Fruit fly (Drosophila melanogaster) whole organism, adult: Measurements from ENCODE around the gene CG15385.

Source experiments
- CG11617 ChIP-seq: fragments of 200-800 bp; sonication (Bioruptor generic); optimal IDR thresholded peaks from 2 replicates; lab custom pipeline; 2017; ENCODE audit warnings: mild to moderate bottlenecking, missing biosample characterization, missing genetic modification reagents, missing genetic modification characterization
- CG12768 ChIP-seq: fragments of 200-800 bp; sonication (Bioruptor generic); optimal IDR thresholded peaks from 2 replicates; lab custom pipeline; 2017; ENCODE audit warnings: missing biosample characterization, missing genetic modification characterization, mild to moderate bottlenecking, moderate library complexity, missing genetic modification reagents
- CG14711 ChIP-seq: fragments of 200-800 bp; sonication (Bioruptor generic); optimal IDR thresholded peaks from 2 replicates; lab custom pipeline; 2018; ENCODE audit warnings: missing biosample characterization, mild to moderate bottlenecking, missing genetic modification characterization, moderate library complexity
- CG1620 ChIP-seq: fragments of 200-800 bp; sonication (Bioruptor generic); optimal IDR thresholded peaks from 2 replicates; lab custom pipeline; 2016; ENCODE audit warnings: missing biosample characterization, missing genetic modification characterization
- CG33017 ChIP-seq: fragments of 200-800 bp; sonication (Bioruptor generic); optimal IDR thresholded peaks from 2 replicates; lab custom pipeline; 2018; ENCODE audit warnings: missing biosample characterization, mild to moderate bottlenecking, missing genetic modification characterization, moderate library complexity
- CG5204 ChIP-seq: fragments of 200-800 bp; sonication (Bioruptor generic); optimal IDR thresholded peaks from 2 replicates; lab custom pipeline; 2016; ENCODE audit warnings: missing biosample characterization, missing genetic modification characterization
- CG7045 ChIP-seq: fragments of 200-800 bp; sonication (Bioruptor generic); optimal IDR thresholded peaks from 2 replicates; lab custom pipeline; 2017; ENCODE audit warnings: missing biosample characterization, mild to moderate bottlenecking, missing genetic modification characterization
- CG7101 ChIP-seq: fragments of 200-800 bp; sonication (Bioruptor generic); optimal IDR thresholded peaks from 2 replicates; lab custom pipeline; 2018; ENCODE audit warnings: missing biosample characterization, mild to moderate bottlenecking, missing genetic modification characterization, moderate library complexity
- Clk ChIP-seq: fragments of 200-800 bp; sonication (Bioruptor generic); optimal IDR thresholded peaks from 2 replicates; lab custom pipeline; 2017; ENCODE audit warnings: missing biosample characterization, missing genetic modification characterization
- Crg-1 ChIP-seq: fragments of 200-800 bp; sonication (Bioruptor generic); optimal IDR thresholded peaks from 2 replicates; lab custom pipeline; 2016; ENCODE audit warnings: missing biosample characterization, missing genetic modification characterization
- Hr96 ChIP-seq: fragments of 200-800 bp; sonication (Bioruptor generic); optimal IDR thresholded peaks from 2 replicates; lab custom pipeline; 2016; ENCODE audit warnings: missing biosample characterization, missing genetic modification characterization
- Mnt ChIP-seq: fragments of 200-800 bp; sonication (Bioruptor generic); optimal IDR thresholded peaks from 2 replicates; lab custom pipeline; 2016; ENCODE audit warnings: missing biosample characterization, mild to moderate bottlenecking, missing genetic modification characterization
- bab1 ChIP-seq: fragments of 200-800 bp; sonication (Bioruptor generic); optimal IDR thresholded peaks from 3 replicates; lab custom pipeline; 2019; ENCODE audit warnings: missing biosample characterization, mild to moderate bottlenecking, missing genetic modification characterization, moderate library complexity
- cic ChIP-seq: fragments of 200-800 bp; sonication (Bioruptor generic); optimal IDR thresholded peaks from 2 replicates; lab custom pipeline; 2017; ENCODE audit warnings: missing biosample characterization, mild to moderate bottlenecking, missing genetic modification characterization, moderate library complexity
- cnc ChIP-seq, 2 experiments: fragments of >200 bp; optimal IDR thresholded peaks; 2 replicates each; lab custom pipeline; 2017
- kay ChIP-seq: fragments of 200-800 bp; sonication (Bioruptor generic); peaks from one replicate; lab custom pipeline; 2016; ENCODE audit warnings: missing biosample characterization, missing genetic modification characterization, borderline replicate concordance
- ovo ChIP-seq: fragments of 200-800 bp; sonication (Bioruptor generic); optimal IDR thresholded peaks from 2 replicates; lab custom pipeline; 2016; ENCODE audit warnings: missing biosample characterization, missing genetic modification characterization
- pad ChIP-seq: fragments of 200-800 bp; sonication (Bioruptor generic); optimal IDR thresholded peaks from 3 replicates; lab custom pipeline; 2017; ENCODE audit warnings: missing biosample characterization, missing genetic modification characterization, mild to moderate bottlenecking, moderate library complexity, missing genetic modification reagents
- tj ChIP-seq: fragments of 200-800 bp; sonication (Bioruptor generic); optimal IDR thresholded peaks from 3 replicates; lab custom pipeline; 2017; ENCODE audit warnings: missing biosample characterization, mild to moderate bottlenecking, missing genetic modification characterization, moderate library complexity
- toe ChIP-seq: fragments of 200-800 bp; sonication (Bioruptor generic); optimal IDR thresholded peaks from 2 replicates; lab custom pipeline; 2016; ENCODE audit warnings: missing biosample characterization, missing genetic modification characterization

CG15385 gene

DNA sequence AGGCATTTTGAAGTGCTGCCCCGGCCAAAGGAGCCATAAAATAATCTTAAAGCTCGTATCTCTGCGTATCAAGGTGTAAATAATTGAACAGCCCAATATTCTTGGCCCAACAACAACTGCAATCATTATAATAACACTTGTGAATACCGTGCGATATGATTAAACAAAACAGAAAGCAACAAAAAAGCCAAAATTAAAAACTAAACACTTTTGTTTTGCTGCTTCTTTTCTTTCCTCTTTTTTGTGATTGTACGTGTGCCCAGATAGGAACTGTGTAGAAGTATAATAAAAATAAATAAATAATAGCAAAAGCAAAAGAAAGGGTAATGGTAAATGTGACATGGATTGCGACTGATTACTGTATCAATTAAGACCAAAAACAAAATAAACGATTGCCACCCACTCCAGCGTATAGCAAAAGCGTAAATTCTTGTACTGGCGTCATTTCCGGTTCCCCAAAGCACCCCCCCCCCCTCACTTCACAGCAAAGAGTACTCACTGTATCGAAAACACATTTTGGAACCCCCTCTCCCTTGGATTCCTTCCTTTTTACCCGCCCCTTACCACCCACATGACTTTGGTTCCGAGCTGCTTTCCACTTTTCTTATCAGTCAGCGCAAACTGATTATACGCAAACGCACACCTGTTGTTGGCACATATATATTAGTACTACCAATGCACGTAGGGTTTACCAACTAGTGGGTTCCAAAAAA lies 40.8 kb downstream of the CG15385 start:
- TF ChIP-seq CG7045 (GFP tag; lab: Kevin White, UChicago) (no peak), CG12768 (peak; percentile 16), cic (GFP tag; lab: Kevin White, UChicago) (peak; percentile 93), CG7101 (tag; lab: Kevin White, UChicago) (peak; percentile 29), Mnt (GFP tag; lab: Kevin White, UChicago) (peak; percentile 39), kay (peak; percentile 70), cnc (optimal IDR thresholded peaks at IDR 0.05; lab: Kevin White, UChicago) (no peak), tj (GFP tag; lab: Kevin White, UChicago) (peak; percentile 42), CG11617 (GFP tag; lab: Kevin White, UChicago) (peak; percentile 35), CG33017 (tag; lab: Kevin White, UChicago) (no peak), ovo (peak; percentile 27)

DNA sequence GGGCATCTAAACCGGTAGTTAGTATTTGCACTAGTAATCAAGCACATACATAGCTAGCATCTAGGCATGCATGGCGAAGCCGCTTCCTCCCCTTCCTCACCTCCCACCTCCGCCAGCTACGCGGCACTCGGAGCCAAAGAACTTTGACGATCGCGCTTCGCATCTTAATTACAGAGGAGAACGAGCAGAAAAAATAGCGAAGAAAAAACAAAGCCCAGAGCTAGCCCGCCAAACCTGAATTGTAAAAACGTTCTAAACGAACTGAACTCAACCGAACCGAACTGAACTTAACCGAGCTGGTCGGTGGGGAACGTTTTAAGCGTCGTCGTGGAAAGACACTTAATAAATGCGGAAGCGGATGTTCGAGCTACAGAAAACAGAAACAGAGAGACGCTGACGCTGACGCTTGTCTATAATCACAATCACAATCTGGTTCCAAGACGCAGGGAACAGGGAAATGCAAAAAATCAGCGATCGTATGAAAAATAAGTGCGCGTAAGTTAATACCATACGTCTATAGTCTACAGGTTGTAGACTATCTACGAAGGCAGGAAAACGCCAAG lies 43.4 kb downstream of the CG15385 start:
- TF ChIP-seq CG1620 (GFP tag; lab: Kevin White, UChicago) (no peak), ovo (peak; percentile 32), kay (peak; percentile 34), cic (GFP tag; lab: Kevin White, UChicago) (peak; percentile 35)

DNA sequence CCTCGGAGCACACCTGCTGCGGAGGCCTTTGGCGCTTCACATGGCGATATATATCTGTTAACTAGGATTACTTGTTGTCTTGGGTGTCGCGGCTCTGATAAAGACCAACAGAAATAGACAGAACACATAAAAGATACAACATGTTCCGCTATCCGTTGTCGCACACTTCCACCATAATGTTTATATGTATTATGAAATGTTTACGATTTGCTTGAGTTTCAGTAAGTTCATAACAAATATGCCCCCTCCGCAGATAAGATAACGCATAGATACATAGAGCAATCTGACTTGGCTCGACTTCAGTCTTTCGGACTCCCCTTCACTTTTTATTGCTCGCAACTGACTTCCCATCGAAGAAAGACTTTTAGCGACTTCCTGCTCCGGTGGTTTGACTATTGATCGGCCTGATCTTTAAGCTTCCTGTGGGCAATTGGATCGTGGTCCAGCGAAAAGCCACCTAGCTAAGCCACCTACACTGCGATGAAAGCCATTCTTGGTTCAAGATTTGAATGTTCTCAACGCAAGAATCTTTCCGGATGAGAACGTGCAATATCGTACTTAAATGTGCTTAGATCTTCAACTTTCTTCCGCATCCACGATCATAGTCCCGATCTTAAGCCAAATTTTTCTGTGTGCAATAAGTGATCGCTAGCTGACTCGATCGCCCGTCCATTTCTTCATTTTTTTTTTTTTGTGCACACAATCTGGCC lies 44.0 kb downstream of the CG15385 start:
- TF ChIP-seq Crg-1 (GFP tag; lab: Kevin White, UChicago) = no peak
- TF ChIP-seq Clk (GFP tag; lab: Kevin White, UChicago) = no peak
- TF ChIP-seq CG5204 (GFP tag; lab: Kevin White, UChicago) = no peak
- no peak for TF ChIP-seq CG11617 (GFP tag; lab: Kevin White, UChicago)
- TF ChIP-seq CG12768 = no peak
- no peak for TF ChIP-seq bab1 (GFP tag; lab: Kevin White, UChicago)
- no peak for TF ChIP-seq toe
- TF ChIP-seq Hr96 (GFP tag; lab: Kevin White, UChicago) = no peak
- no peak for TF ChIP-seq cic (GFP tag; lab: Kevin White, UChicago)
- no peak for TF ChIP-seq CG7101 (tag; lab: Kevin White, UChicago)
- no peak for TF ChIP-seq cnc (optimal IDR thresholded peaks at IDR 0.05; lab: Kevin White, UChicago)
- TF ChIP-seq Mnt (GFP tag; lab: Kevin White, UChicago) = no peak
- TF ChIP-seq CG14711 (tag; lab: Kevin White, UChicago) = no peak
- TF ChIP-seq CG1620 (GFP tag; lab: Kevin White, UChicago) = no peak
- TF ChIP-seq CG7045 (GFP tag; lab: Kevin White, UChicago) = no peak
- TF ChIP-seq pad (GFP tag; lab: Kevin White, UChicago) = no peak

DNA sequence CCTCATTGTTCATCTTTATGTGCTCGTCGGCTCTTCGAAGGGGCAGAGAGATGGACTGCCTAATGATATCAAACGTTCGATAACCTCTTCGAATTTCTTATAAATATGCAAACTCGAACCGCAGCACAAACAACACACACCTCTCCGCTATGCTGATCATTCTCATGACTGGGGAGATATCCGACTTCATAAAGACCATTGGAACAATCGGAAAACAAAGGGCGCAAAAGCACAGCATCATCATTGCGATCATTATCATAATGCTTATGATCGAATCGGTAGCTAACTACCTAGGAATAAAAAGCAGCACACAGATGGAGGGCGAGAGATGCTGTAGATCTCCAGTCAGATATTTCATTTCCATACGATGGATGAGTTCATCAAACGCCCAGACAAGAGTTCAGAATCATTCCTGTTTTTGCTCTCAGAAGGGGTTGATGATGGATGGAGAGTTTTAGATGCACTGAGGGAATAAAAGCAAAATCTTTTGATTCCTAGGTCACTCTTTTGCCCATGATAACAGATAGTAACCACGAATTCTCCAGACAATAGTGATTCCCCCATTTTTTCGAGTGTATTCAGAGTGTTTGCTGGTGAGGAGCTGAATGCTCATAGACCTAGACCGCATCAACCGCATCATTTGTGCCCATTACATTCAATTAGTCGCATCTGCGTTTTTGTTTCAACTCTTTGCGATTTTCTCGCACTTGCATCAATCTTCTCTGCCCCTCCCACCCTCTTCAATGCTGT lies 45.2 kb downstream of the CG15385 start:
- TF ChIP-seq CG5204 (GFP tag; lab: Kevin White, UChicago) (no peak), Crg-1 (GFP tag; lab: Kevin White, UChicago) (no peak), CG1620 (GFP tag; lab: Kevin White, UChicago) (no peak), cnc (optimal IDR thresholded peaks at IDR 0.05; lab: Kevin White, UChicago) (no peak)

DNA sequence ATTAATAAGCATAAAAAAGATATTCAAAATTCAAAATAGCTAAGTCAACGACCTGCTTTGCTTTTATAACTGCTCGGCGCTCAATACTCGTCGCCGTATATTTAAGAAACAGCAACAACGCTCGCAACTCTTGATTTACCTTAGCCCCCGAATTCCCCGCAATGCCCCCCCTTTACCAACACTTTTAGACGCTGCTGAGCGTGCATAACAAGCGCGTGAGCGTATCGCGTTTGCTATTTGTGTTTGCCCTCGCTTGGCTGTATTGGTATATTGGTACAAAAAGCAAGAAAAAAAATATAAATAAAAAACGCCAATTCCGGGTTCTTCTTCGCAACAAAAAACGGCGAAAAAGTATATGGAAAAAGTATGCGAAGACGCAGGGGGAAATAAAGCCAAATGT lies 46.5 kb downstream of the CG15385 start:
- TF ChIP-seq toe (peak; percentile 4), CG12768 (peak; percentile 27), cnc (optimal IDR thresholded peaks at IDR 0.05; lab: Kevin White, UChicago) (no peak), Clk (GFP tag; lab: Kevin White, UChicago) (no peak), CG11617 (GFP tag; lab: Kevin White, UChicago) (peak; percentile 56), CG7045 (GFP tag; lab: Kevin White, UChicago) (no peak), Crg-1 (GFP tag; lab: Kevin White, UChicago) (no peak), ovo (no peak), kay (no peak), pad (GFP tag; lab: Kevin White, UChicago) (peak; percentile 19), CG14711 (tag; lab: Kevin White, UChicago) (peak; percentile 26), bab1 (GFP tag; lab: Kevin White, UChicago) (peak; percentile 31), CG33017 (tag; lab: Kevin White, UChicago) (no peak), tj (GFP tag; lab: Kevin White, UChicago) (peak; percentile 100), Hr96 (GFP tag; lab: Kevin White, UChicago) (no peak), cic (GFP tag; lab: Kevin White, UChicago) (peak; percentile 51), CG5204 (GFP tag; lab: Kevin White, UChicago) (no peak), CG7101 (tag; lab: Kevin White, UChicago) (peak; percentile 19), Mnt (GFP tag; lab: Kevin White, UChicago) (peak; percentile 69), CG1620 (GFP tag; lab: Kevin White, UChicago) (peak; percentile 6)
